Worm (Caenorhabditis elegans) whole organism, young adult: Measurements from ENCODE around the gene F56C3.8.

Experiments
- F37B4.10 ChIP-seq: fragments of 200-800 bp; sonication (Bioruptor generic); IDR thresholded peaks from 2 replicates; pipeline ENCODE4 v1.3.6; 2022; ENCODE audit warnings: missing genetic modification characterization, missing compliant biosample characterization
- F39B2.1 ChIP-seq: fragments of 200-800 bp; sonication (Bioruptor generic); IDR thresholded peaks from 2 replicates; pipeline ENCODE4 v1.3.6; 2022; ENCODE audit warnings: missing genetic modification reagents, missing genetic modification characterization, missing compliant biosample characterization
- F49E8.2 ChIP-seq: sonication (generic microtip); optimal IDR thresholded peaks from 3 replicates; lab custom pipeline; 2017; ENCODE audit warnings: missing genetic modification characterization, mild to moderate bottlenecking, missing compliant biosample characterization, antibody characterized with exemption, moderate library complexity; ENCODE audit not compliant: insufficient read depth
- K11D2.4 ChIP-seq: fragments of 200-800 bp; sonication (Bioruptor generic); IDR thresholded peaks from 2 replicates; pipeline ENCODE4 v1.3.6; 2022; ENCODE audit warnings: missing genetic modification reagents, missing genetic modification characterization, missing compliant biosample characterization
- Y95B8A.8 ChIP-seq: fragments of 200-800 bp; sonication (Bioruptor generic); IDR thresholded peaks from 2 replicates; pipeline ENCODE4 v1.3.6; 2022; ENCODE audit warnings: missing genetic modification reagents, missing genetic modification characterization, missing compliant biosample characterization
- ZK185.1 ChIP-seq: sonication (generic microtip); optimal IDR thresholded peaks from 2 replicates; lab custom pipeline; 2016; ENCODE audit warnings: mild to moderate bottlenecking, missing genetic modification characterization, missing compliant biosample characterization; ENCODE audit not compliant: poor library complexity, severe bottlenecking
- akir-1 ChIP-seq: fragments of 200-800 bp; sonication (Bioruptor generic); optimal IDR thresholded peaks from 2 replicates; lab custom pipeline; 2018; ENCODE audit warnings: mild to moderate bottlenecking, missing genetic modification characterization, moderate library complexity, missing compliant biosample characterization
- atf-7 ChIP-seq: sonication (generic microtip); optimal IDR thresholded peaks from 2 replicates; lab custom pipeline; 2017; ENCODE audit warnings: mild to moderate bottlenecking, missing genetic modification characterization, missing compliant biosample characterization
- cebp-1 ChIP-seq, 2 experiments: fragments of 200-800 bp in 1 of 2; sonication (Bioruptor generic) in 1 of 2; sonication (generic microtip) in 1 of 2; IDR thresholded peaks in 1 of 2; optimal IDR thresholded peaks in 1 of 2; 2 replicates each; pipeline versions ENCODE4 v1.3.6 to Lab custom; 2017 to 2022; ENCODE audit warnings: missing compliant biosample characterization in 2 of 2, missing genetic modification characterization in 2 of 2, mild to moderate bottlenecking in 1 of 2, missing genetic modification reagents in 1 of 2, moderate library complexity in 1 of 2
- ceh-79 ChIP-seq: sonication (generic microtip); optimal IDR thresholded peaks from 2 replicates; lab custom pipeline; 2017; ENCODE audit warnings: mild to moderate bottlenecking, missing genetic modification characterization, missing compliant biosample characterization
- chd-7 ChIP-seq: sonication (generic microtip); optimal IDR thresholded peaks from 2 replicates; lab custom pipeline; 2016; ENCODE audit warnings: mild to moderate bottlenecking, missing genetic modification characterization, moderate library complexity, missing compliant biosample characterization
- dox-1 ChIP-seq: fragments of 200-800 bp; sonication (Bioruptor generic); IDR thresholded peaks from 2 replicates; pipeline ENCODE4 v1.3.6; 2022; ENCODE audit warnings: missing genetic modification reagents, missing genetic modification characterization, missing compliant biosample characterization
- gei-17 ChIP-seq: fragments of 200-800 bp; sonication (Bioruptor generic); optimal IDR thresholded peaks from 2 replicates; lab custom pipeline; 2018; ENCODE audit warnings: mild to moderate bottlenecking, missing genetic modification characterization, missing compliant biosample characterization
- let-526 ChIP-seq: fragments of 200-800 bp; sonication (Bioruptor generic); IDR thresholded peaks from 2 replicates; pipeline ENCODE4 v1.3.6; 2022; ENCODE audit warnings: missing genetic modification reagents, missing genetic modification characterization, missing compliant biosample characterization
- let-607 ChIP-seq, 2 experiments: fragments of 200-800 bp in 1 of 2; sonication (Bioruptor generic) in 1 of 2; sonication (generic microtip) in 1 of 2; optimal IDR thresholded peaks; 2 replicates each; lab custom pipeline; 2016 to 2018; ENCODE audit warnings: mild to moderate bottlenecking in 2 of 2, missing compliant biosample characterization in 2 of 2, missing genetic modification characterization in 2 of 2, moderate library complexity in 2 of 2, missing genotype in 1 of 2
- lin-40 ChIP-seq: sonication (generic microtip); optimal IDR thresholded peaks from 2 replicates; lab custom pipeline; 2016; ENCODE audit warnings: missing genetic modification characterization, mild to moderate bottlenecking, missing compliant biosample characterization, missing genotype, missing genetic modification reagents
- lir-1 ChIP-seq: fragments of 200-800 bp; sonication (Bioruptor generic); conservative IDR thresholded peaks from 2 replicates; pipeline ENCODE4 v1.3.6; 2022; ENCODE audit warnings: missing genetic modification reagents, missing genetic modification characterization, missing compliant biosample characterization
- lsl-1 ChIP-seq: fragments of 200-800 bp; sonication (Bioruptor generic); optimal IDR thresholded peaks from 2 replicates; lab custom pipeline; 2018; ENCODE audit warnings: mild to moderate bottlenecking, missing genetic modification characterization, moderate library complexity, missing compliant biosample characterization
- nfya-1 ChIP-seq: sonication (generic microtip); optimal IDR thresholded peaks from 2 replicates; lab custom pipeline; 2017; ENCODE audit warnings: antibody characterized with exemption, missing compliant biosample characterization, missing genetic modification characterization, borderline replicate concordance; ENCODE audit not compliant: insufficient read depth
- nhr-80 ChIP-seq: sonication (generic microtip); optimal IDR thresholded peaks from 2 replicates; lab custom pipeline; 2016; ENCODE audit warnings: missing genetic modification characterization, missing compliant biosample characterization
- pha-4 ChIP-seq: fragments of 150-350 bp; sonication (generic microtip); optimal IDR thresholded peaks from 2 replicates; lab custom pipeline; 2014; ENCODE audit warnings: missing biosample characterization, missing genetic modification reagents, missing genetic modification characterization
- sdz-38 ChIP-seq: sonication (generic microtip); optimal IDR thresholded peaks from 2 replicates; lab custom pipeline; 2016; ENCODE audit warnings: missing genotype, missing genetic modification characterization, missing compliant biosample characterization
- snpc-3.4 ChIP-seq: sonication (generic microtip); optimal IDR thresholded peaks from 2 replicates; lab custom pipeline; 2017; ENCODE audit warnings: missing genetic modification characterization, mild to moderate bottlenecking, missing compliant biosample characterization, antibody characterized with exemption, moderate library complexity, missing genotype, missing genetic modification reagents
- somi-1 ChIP-seq: fragments of 200-800 bp; sonication (Bioruptor generic); optimal IDR thresholded peaks from 2 replicates; lab custom pipeline; 2018; ENCODE audit warnings: mild to moderate bottlenecking, missing genetic modification characterization, missing compliant biosample characterization
- tlf-1 ChIP-seq: fragments of 200-800 bp; sonication (Bioruptor generic); optimal IDR thresholded peaks from 2 replicates; lab custom pipeline; 2018; ENCODE audit warnings: mild to moderate bottlenecking, missing genetic modification characterization, missing compliant biosample characterization
- unc-62 ChIP-seq: fragments of 150-350 bp; optimal IDR thresholded peaks from 2 replicates; lab custom pipeline; 2014; ENCODE audit warnings: missing biosample characterization, missing genetic modification reagents, missing genetic modification characterization

Gene F56C3.8

DNA sequence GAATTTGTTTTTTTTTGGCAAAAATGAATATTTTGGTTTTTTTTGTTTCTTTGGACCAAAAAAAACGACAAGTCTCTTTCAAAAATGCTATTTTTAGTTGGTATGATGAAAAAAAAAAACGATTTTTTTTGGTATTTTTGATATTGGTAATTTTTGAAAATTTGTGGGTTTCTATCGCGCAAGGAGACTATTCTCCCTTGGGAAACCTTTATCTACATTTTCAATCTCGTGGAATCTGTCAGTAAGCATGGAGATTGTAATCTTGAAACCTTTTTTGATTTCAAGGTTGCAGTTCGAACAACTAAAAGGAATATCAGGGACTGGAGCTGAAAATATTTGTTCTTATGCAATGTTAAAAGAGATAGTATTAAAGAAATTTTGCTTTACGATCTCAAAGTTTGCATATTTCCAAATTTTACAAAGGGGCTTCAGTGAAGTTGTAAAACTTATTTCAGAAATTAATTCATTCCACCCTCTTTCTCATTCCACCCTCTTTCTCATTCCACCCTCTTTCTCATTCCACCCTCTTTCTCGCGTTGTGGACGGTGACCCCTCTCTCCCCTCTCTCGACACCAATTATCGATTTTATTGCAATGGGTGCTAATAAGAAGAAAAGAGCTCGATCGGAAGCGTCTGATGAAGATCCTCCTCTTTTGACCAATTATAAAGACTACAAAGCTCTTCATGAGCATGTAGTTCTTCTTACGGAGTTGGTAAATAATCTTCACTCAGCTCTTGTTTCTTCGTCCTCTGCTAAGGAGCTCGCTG lies 45.3 kb downstream of the F56C3.8 start:
- TF ChIP-seq nfya-1 (no peak), ZK185.1 (tag; lab: Kevin White, UChicago) (peak; percentile 29), snpc-3.4 (no peak), lin-40 (tag; lab: Kevin White, UChicago) (peak; percentile 67), K11D2.4 (GFP tag; lab: Robert Waterston, UW) (0 out of 2 replicates have a peak, but pooled peaks have one; percentile 13), F49E8.2 (tag; lab: Kevin White, UChicago) (no peak), gei-17 (peak; percentile 77)
- TF ChIP-seq, all 124 proteins: peak for 4

- TF ChIP-seq somi-1 (GFP tag; lab: Kevin White, UChicago) = no peak
- no peak for TF ChIP-seq sdz-38 (tag; lab: Kevin White, UChicago)
- no peak for TF ChIP-seq atf-7 (tag; lab: Kevin White, UChicago)
- TF ChIP-seq nhr-80 (tag; lab: Kevin White, UChicago) = peak; percentile 52
- no peak for TF ChIP-seq pha-4 (tag; lab: Kevin White, UChicago)
Observed at ce11 chrX:1337834-1338233, 46.6 kb downstream of the F56C3.8 start.

- TF ChIP-seq Y95B8A.8 (0 out of 2 replicates have a peak, but pooled peaks have one; percentile 52), dox-1 (GFP tag; lab: Robert Waterston, UW) (peak; percentile 32; the same call in 1 of the 2 replicates), nhr-80 (tag; lab: Kevin White, UChicago) (peak; percentile 83), F37B4.10 (GFP tag; lab: Robert Waterston, UW) (no peak), cebp-1 (GFP tag; IDR thresholded peaks at IDR 0.05; lab: Robert Waterston, UW) (0 out of 2 replicates have a peak, but pooled peaks have one; percentile 25), cebp-1 (tag; optimal IDR thresholded peaks at IDR 0.05; lab: Kevin White, UChicago) (peak; percentile 10), akir-1 (GFP tag; lab: Kevin White, UChicago) (no peak), atf-7 (tag; lab: Kevin White, UChicago) (peak; percentile 38), let-526 (GFP tag; lab: Robert Waterston, UW) (0 out of 2 replicates have a peak, but pooled peaks have one; percentile 36), chd-7 (peak; percentile 53), ceh-79 (tag; lab: Kevin White, UChicago) (no peak), lsl-1 (GFP tag; lab: Kevin White, UChicago) (no peak), F39B2.1 (no peak), tlf-1 (GFP tag; lab: Kevin White, UChicago) (peak; percentile 56), lir-1 (0 out of 2 replicates have a peak, but pooled peaks have one; percentile 21), let-607 (tag; optimal IDR thresholded peaks at IDR 0.05; lab: Kevin White, UChicago) (peak; percentile 57 to 72), unc-62 (GFP tag; lab: Kevin White, UChicago) (peak; percentile 75)
Observed at ce11 chrX:1337009-1337408, 47.4 kb downstream of the F56C3.8 start, which contains the start of gene ttr-37. TSS of gene ttr-37 (minus strand) at chrX:1337175.
